Fruit fly (Drosophila melanogaster) whole organism, larva: ENCODE data around the gene CG14377.
A peak's percentile ranks its signal among the peaks of the same experiment; 100 is the strongest.

Experiments used
- noc ChIP-seq: fragments of 200-800 bp; sonication (Bioruptor generic); optimal IDR thresholded peaks from 3 replicates; lab custom pipeline; 2019; ENCODE audit warnings: missing biosample characterization, mild to moderate bottlenecking, missing genetic modification characterization, moderate library complexity

The CG14377 gene

dm6 chr3R:13415186-13415585 is 17.6 kb downstream of the CG14377 start, which contains the start of gene yellow-e:
Gene yellow-e, minus strand, starts transcription at chr3R:13415286.
- TF ChIP-seq noc (tag; lab: Kevin White, UChicago), result no peak

DNA sequence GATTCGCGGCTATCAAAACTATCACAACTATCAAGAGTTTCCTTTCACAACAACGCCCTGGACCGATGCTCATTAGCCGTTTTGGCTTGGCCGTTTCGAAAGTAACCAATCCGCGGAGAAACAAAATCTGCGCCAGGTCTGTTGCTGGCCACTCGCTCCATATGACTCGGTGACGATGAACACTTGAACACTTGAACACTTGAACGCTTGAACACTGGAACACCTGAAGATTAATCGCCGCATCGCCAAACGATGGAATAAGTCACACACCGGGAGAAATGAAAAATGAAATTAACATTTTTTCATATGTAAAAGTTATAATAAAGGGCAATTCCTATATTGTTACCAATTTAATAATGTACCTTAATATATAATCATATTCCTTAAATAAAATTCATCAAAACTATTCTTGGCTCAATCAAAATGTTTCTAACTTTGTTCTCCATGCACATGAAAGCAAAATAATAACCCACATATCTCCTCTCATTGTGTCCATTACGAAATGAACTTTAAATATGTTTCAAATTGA is 19.5 kb downstream of the CG14377 start:
- no peak for TF ChIP-seq noc (tag; lab: Kevin White, UChicago)

- no peak for TF ChIP-seq noc (tag; lab: Kevin White, UChicago)
Measured at dm6 chr3R:13419979-13420378, 22.3 kb downstream of the CG14377 start, which contains the start of gene Ir87a. Gene Ir87a, plus strand, starts transcription at chr3R:13420279.

DNA sequence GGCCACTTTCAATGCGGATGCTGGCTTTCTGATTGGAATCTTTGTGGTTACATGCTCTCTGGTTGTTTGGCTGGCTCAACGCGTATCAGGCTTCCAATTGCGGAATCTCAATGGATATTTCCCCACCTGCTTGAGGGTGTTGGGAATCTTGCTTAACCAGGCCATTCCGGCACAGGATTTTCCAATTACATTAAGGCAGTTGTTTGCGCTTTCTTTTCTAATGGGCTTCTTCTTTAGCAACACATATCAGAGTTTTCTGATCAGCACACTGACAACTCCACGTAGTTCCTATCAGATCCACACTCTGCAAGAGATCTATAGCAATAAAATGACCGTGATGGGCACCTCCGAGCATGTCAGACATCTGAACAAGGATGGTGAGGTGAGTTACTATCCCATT is 24.5 kb downstream of the CG14377 start:
- TF ChIP-seq noc (tag; lab: Kevin White, UChicago), result no peak

dm6 chr3R:13425470-13426033 is 27.9 kb downstream of the CG14377 start, which contains the start of gene Act87E:
Gene Act87E, plus strand, starts transcription at chr3R:13425983.
- TF ChIP-seq noc (tag; lab: Kevin White, UChicago), result peak; percentile 12

DNA sequence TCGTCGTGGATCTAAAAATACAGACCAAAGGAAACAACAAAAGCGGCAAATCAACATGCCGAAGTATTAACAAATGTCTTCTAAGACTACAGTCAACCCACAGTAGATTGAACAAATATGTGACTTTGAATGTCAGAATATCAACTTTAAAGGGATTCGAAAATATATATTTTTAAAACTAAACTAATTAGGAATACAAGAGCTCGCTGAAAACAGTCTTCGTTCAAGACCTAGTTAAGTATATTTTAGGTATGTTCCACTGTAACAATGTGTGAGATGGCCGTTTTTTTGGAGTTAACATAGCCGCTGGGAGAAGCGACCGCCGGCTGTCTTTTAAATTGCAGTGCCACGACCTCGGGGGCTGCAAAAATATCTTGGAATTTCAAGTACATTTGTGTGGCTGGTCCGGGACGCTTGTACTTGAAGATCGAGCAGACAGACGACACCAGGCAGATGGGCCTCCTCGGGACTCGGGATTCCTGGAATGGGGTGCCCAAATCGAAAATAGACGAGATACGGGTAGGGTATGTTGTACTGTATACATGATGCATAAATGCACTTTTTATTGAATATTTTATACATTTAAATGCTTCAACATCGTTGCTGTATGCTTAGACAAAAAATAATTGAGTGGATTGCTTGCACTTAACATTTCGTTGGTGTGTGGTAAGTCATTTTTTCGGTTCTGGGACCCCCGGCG is 30.9 kb downstream of the CG14377 start:
- peak; percentile 57 for TF ChIP-seq noc (tag; lab: Kevin White, UChicago)

DNA sequence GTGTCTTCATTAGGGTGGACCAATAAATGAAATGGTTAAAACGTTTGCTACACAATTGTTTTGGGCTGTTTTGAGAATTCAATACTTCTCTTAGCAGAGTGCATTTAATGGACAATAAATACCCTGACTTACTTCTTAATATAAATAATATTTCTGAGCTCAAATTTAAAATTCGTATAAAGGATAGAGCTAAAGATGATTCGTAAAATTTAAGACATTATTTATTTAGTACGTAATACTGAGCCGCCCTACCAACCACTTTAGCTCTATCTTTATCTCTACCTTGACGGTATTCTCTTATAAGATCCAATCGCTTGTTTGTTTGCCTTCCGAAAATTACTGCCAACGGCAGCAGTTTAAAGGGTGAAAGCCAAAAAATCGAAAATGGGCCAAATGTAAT is 36.0 kb downstream of the CG14377 start:
- TF ChIP-seq noc (tag; lab: Kevin White, UChicago), result peak; percentile 90

dm6 chr3R:13434325-13435168 is 36.9 kb downstream of the CG14377 start, which contains the start of gene yrt:
Gene yrt, minus strand, starts transcription at chr3R:13434984.
- TF ChIP-seq noc (tag; lab: Kevin White, UChicago), result no peak

- TF ChIP-seq noc (tag; lab: Kevin White, UChicago), result no peak
Measured at dm6 chr3R:13435836-13436235, 38.2 kb downstream of the CG14377 start.

DNA sequence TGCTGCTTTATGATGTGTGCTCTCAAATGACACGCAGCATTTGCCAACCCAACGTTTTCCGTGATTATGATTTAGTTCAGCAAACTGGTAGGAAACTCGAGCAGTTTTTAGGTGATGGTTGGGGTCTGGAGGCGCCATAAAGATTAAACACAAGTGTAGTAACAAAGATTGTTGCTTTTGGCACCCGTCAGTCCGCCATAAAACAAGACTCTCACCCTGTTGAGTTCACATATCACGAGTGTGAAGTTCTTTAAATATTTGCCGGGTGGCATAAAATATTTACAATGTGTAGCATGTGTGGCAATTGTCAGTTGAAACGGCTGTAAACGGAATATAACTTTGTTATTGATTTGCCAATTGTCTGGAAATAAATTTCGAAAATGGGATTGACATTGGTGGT is 44.1 kb downstream of the CG14377 start:
- no peak for TF ChIP-seq noc (tag; lab: Kevin White, UChicago)

DNA sequence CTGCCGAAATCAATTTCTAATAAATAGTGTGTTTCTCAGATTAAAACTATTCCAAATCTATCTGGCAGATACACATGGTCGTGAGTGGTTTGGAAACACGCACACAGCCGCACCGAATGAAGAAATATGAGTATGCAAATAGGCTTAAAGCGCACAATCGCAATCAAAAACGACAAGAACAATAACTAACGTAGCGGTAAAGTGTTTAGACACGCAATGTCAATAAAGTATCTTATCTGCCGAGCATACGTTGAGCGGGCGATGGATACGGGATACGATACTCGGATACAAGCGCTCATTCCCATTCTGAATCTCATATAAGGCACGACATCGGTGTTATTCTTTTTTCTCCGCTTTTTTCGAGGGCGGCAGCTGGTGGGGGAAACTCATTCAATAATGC is 48.4 kb downstream of the CG14377 start:
- no peak for TF ChIP-seq noc (tag; lab: Kevin White, UChicago)

DNA sequence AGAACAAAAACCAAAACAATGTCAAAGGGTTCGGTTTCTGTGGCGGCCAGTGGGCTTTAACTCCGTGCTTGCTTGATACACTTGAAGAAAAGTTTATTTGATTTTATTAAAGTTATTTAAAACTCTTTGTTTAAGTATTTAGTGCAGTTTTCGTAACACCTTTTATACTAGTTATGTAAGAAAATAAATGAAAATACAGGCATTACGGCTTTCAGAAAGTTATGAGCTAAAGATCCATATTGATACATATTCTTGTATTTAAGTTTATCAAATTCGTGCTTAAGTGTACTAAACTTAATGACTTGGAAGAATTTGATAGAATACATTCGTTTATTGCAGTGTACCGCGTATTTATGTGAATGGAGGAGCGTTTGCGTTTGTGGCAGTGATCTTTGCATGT is 48.9 kb downstream of the CG14377 start:
- TF ChIP-seq noc (tag; lab: Kevin White, UChicago), result peak; percentile 39
